Fruit fly (Drosophila melanogaster) whole organism, embryonic: ENCODE measurements around the gene Tpr2.
A peak's percentile ranks its signal among the peaks of the same experiment; 100 is the strongest.

Source experiments
- Abd-B ChIP-seq: fragments of 200-800 bp; sonication (Bioruptor generic); optimal IDR thresholded peaks from 2 replicates; lab custom pipeline; 2018; ENCODE audit warnings: missing biosample characterization, mild to moderate bottlenecking, missing genetic modification characterization, moderate library complexity
- Atf-2 ChIP-seq: fragments of 200-800 bp; sonication (Bioruptor generic); optimal IDR thresholded peaks from 2 replicates; lab custom pipeline; 2016; ENCODE audit warnings: missing biosample characterization, missing genetic modification characterization
- Awh ChIP-seq: fragments of 200-800 bp; sonication (Bioruptor generic); IDR thresholded peaks from 2 replicates; pipeline ENCODE4, ENCODE4 v1.3.6; 2022; ENCODE audit warnings: missing biosample characterization, missing genetic modification characterization
- CG10565 ChIP-seq: fragments of 200-800 bp; sonication (Bioruptor generic); optimal IDR thresholded peaks from 3 replicates; lab custom pipeline; 2016; ENCODE audit warnings: missing biosample characterization, mild to moderate bottlenecking, missing genetic modification characterization
- CG11695 ChIP-seq: fragments of 200-800 bp; sonication (Bioruptor generic); IDR thresholded peaks from 3 replicates; pipeline ENCODE4 v1.3.6; 2022; ENCODE audit warnings: missing biosample characterization, missing genetic modification characterization
- CG12104 ChIP-seq: fragments of 200-800 bp; sonication (Bioruptor generic); optimal IDR thresholded peaks from 3 replicates; lab custom pipeline; 2016; ENCODE audit warnings: missing biosample characterization, missing genetic modification characterization
- CG12236 ChIP-seq: fragments of 200-800 bp; sonication (Bioruptor generic); optimal IDR thresholded peaks from 2 replicates; lab custom pipeline; 2016; ENCODE audit warnings: missing biosample characterization, missing genetic modification characterization
- CG12659 ChIP-seq: fragments of 200-800 bp; sonication (Bioruptor generic); optimal IDR thresholded peaks from 3 replicates; lab custom pipeline; 2017; ENCODE audit warnings: mild to moderate bottlenecking, missing biosample characterization, missing genetic modification reagents, missing genetic modification characterization
- CG12942 ChIP-seq: fragments of 200-800 bp; sonication (Bioruptor generic); optimal IDR thresholded peaks from 3 replicates; lab custom pipeline; 2016; ENCODE audit warnings: missing biosample characterization, missing genetic modification characterization
- CG1529 ChIP-seq: fragments of 200-800 bp; sonication (Bioruptor generic); optimal IDR thresholded peaks from 3 replicates; lab custom pipeline; 2018; ENCODE audit warnings: missing biosample characterization, missing genetic modification characterization
- CG15479 ChIP-seq: fragments of 200-800 bp; sonication (Bioruptor generic); optimal IDR thresholded peaks from 3 replicates; lab custom pipeline; 2019; ENCODE audit warnings: missing biosample characterization, mild to moderate bottlenecking, missing genetic modification characterization, moderate library complexity
- CG17361 ChIP-seq: fragments of 200-800 bp; sonication (Bioruptor generic); IDR thresholded peaks from 3 replicates; pipeline ENCODE4 v1.3.6; 2022; ENCODE audit warnings: missing biosample characterization, missing genetic modification characterization
- CG17568 ChIP-seq: fragments of 200-800 bp; sonication (Bioruptor generic); optimal IDR thresholded peaks from 2 replicates; lab custom pipeline; 2018; ENCODE audit warnings: missing biosample characterization, mild to moderate bottlenecking, missing genetic modification characterization, moderate library complexity
- CG17802 ChIP-seq: fragments of 200-800 bp; sonication (Bioruptor generic); optimal IDR thresholded peaks from 2 replicates; lab custom pipeline; 2018; ENCODE audit warnings: missing biosample characterization, mild to moderate bottlenecking, missing genetic modification characterization, moderate library complexity
- CG17829 ChIP-seq: fragments of 200-800 bp; optimal IDR thresholded peaks from 2 replicates; lab custom pipeline; 2019; ENCODE audit warnings: missing biosample characterization, mild to moderate bottlenecking, missing genetic modification characterization, moderate library complexity
- CG18262 ChIP-seq: fragments of 200-800 bp; optimal IDR thresholded peaks from 3 replicates; lab custom pipeline; 2019; ENCODE audit warnings: missing biosample characterization, mild to moderate bottlenecking, missing genetic modification characterization, moderate library complexity
- CG2202 ChIP-seq: fragments of 200-800 bp; sonication (Bioruptor generic); optimal IDR thresholded peaks from 2 replicates; lab custom pipeline; 2018; ENCODE audit warnings: missing biosample characterization, mild to moderate bottlenecking, missing genetic modification characterization
- CG2678 ChIP-seq: fragments of 200-800 bp; sonication (Bioruptor generic); optimal IDR thresholded peaks from 3 replicates; lab custom pipeline; 2019; ENCODE audit warnings: missing biosample characterization, mild to moderate bottlenecking, missing genetic modification characterization, moderate library complexity
- CG2875 ChIP-seq: fragments of 200-800 bp; sonication (Bioruptor generic); optimal IDR thresholded peaks from 2 replicates; lab custom pipeline; 2017; ENCODE audit warnings: missing biosample characterization, mild to moderate bottlenecking, missing genetic modification characterization, missing genetic modification reagents
- CG32772 ChIP-seq: fragments of 200-800 bp; sonication (Bioruptor generic); IDR thresholded peaks from 2 replicates; pipeline ENCODE4 v1.3.6; 2022; ENCODE audit warnings: missing biosample characterization, missing genetic modification characterization
- CG4707 ChIP-seq: fragments of 200-800 bp; sonication (Bioruptor generic); optimal IDR thresholded peaks from 2 replicates; lab custom pipeline; 2018; ENCODE audit warnings: missing biosample characterization, mild to moderate bottlenecking, missing genetic modification characterization, moderate library complexity
- CG6683 ChIP-seq: fragments of 200-800 bp; sonication (Bioruptor generic); optimal IDR thresholded peaks from 2 replicates; lab custom pipeline; 2017; ENCODE audit warnings: missing biosample characterization, mild to moderate bottlenecking, missing genetic modification characterization, missing genetic modification reagents
- CG6689 ChIP-seq: fragments of 200-800 bp; sonication (Bioruptor generic); IDR thresholded peaks from 2 replicates; pipeline ENCODE4 v1.3.6; 2022; ENCODE audit warnings: missing biosample characterization, missing genetic modification characterization
- CG6813 ChIP-seq: fragments of 200-800 bp; sonication (Bioruptor generic); optimal IDR thresholded peaks from 2 replicates; lab custom pipeline; 2017; ENCODE audit warnings: missing biosample characterization, missing genetic modification characterization, mild to moderate bottlenecking, moderate library complexity, missing genetic modification reagents
- CG7987 ChIP-seq: fragments of 200-800 bp; sonication (Bioruptor generic); optimal IDR thresholded peaks from 2 replicates; lab custom pipeline; 2018; ENCODE audit warnings: missing biosample characterization, mild to moderate bottlenecking, missing genetic modification characterization, moderate library complexity
- CG8924 ChIP-seq: fragments of 200-800 bp; optimal IDR thresholded peaks from 3 replicates; lab custom pipeline; 2019; ENCODE audit warnings: missing biosample characterization, mild to moderate bottlenecking, missing genetic modification characterization, moderate library complexity
- CG9609 ChIP-seq: fragments of 200-800 bp; sonication (Bioruptor generic); optimal IDR thresholded peaks from 3 replicates; lab custom pipeline; 2016; ENCODE audit warnings: missing biosample characterization, missing genetic modification characterization
- Camta ChIP-seq: fragments of 200-800 bp; sonication (Bioruptor generic); optimal IDR thresholded peaks from 2 replicates; lab custom pipeline; 2016; ENCODE audit warnings: missing biosample characterization, missing genetic modification characterization
- CkIIα-i1 ChIP-seq: fragments of 200-800 bp; sonication (Bioruptor generic); IDR thresholded peaks from 2 replicates; pipeline ENCODE4 v1.3.6; 2022; ENCODE audit warnings: missing biosample characterization, missing genetic modification characterization
- D19B ChIP-seq: fragments of 200-800 bp; sonication (Bioruptor generic); optimal IDR thresholded peaks from 2 replicates; lab custom pipeline; 2017; ENCODE audit warnings: missing biosample characterization, mild to moderate bottlenecking, missing genetic modification characterization
- Dfd ChIP-seq, 2 experiments: fragments of >200 bp; optimal IDR thresholded peaks; 2 replicates each; lab custom pipeline; 2017; ENCODE audit warnings: missing biosample characterization in 2 of 2, missing genetic modification characterization in 2 of 2
- Fer1 ChIP-seq: fragments of 200-800 bp; sonication (Bioruptor generic); optimal IDR thresholded peaks from 2 replicates; lab custom pipeline; 2017; ENCODE audit warnings: missing biosample characterization, mild to moderate bottlenecking, missing genetic modification characterization
- HLHmδ ChIP-seq: fragments of 200-800 bp; sonication (Bioruptor generic); optimal IDR thresholded peaks from 2 replicates; lab custom pipeline; 2018; ENCODE audit warnings: missing biosample characterization, mild to moderate bottlenecking, missing genetic modification characterization, moderate library complexity
- Kr ChIP-seq: fragments of 200-800 bp; sonication (Bioruptor generic); optimal IDR thresholded peaks from 2 replicates; lab custom pipeline; 2017; ENCODE audit warnings: missing biosample characterization, mild to moderate bottlenecking, missing genetic modification characterization
- Lhr ChIP-seq: fragments of 200-800 bp; sonication (Bioruptor generic); optimal IDR thresholded peaks from 3 replicates; lab custom pipeline; 2017; ENCODE audit warnings: mild to moderate bottlenecking, missing biosample characterization, missing genetic modification reagents, missing genetic modification characterization
- Med ChIP-seq: fragments of 200-800 bp; sonication (Bioruptor generic); peaks from one replicate; lab custom pipeline; 2016; ENCODE audit warnings: missing biosample characterization, missing genetic modification characterization, mild to moderate bottlenecking, inconsistent platforms, moderate library complexity
- NfI ChIP-seq: fragments of 200-800 bp; sonication (Bioruptor generic); optimal IDR thresholded peaks from 3 replicates; lab custom pipeline; 2018; ENCODE audit warnings: missing biosample characterization, mild to moderate bottlenecking, missing genetic modification characterization, moderate library complexity
- Oli ChIP-seq: fragments of 200-800 bp; sonication (Bioruptor generic); optimal IDR thresholded peaks from 2 replicates; lab custom pipeline; 2018; ENCODE audit warnings: missing biosample characterization, mild to moderate bottlenecking, missing genetic modification characterization, moderate library complexity
- Ptx1 ChIP-seq: fragments of 200-800 bp; sonication (Bioruptor generic); IDR thresholded peaks from 2 replicates; pipeline ENCODE4 v1.3.6; 2022; ENCODE audit warnings: missing biosample characterization, missing genetic modification characterization
- ara ChIP-seq: fragments of 200-800 bp; sonication (Bioruptor generic); IDR thresholded peaks from 2 replicates; pipeline ENCODE4 v1.3.6; 2022; ENCODE audit warnings: missing biosample characterization, missing genetic modification characterization
- ci ChIP-seq: fragments of 200-800 bp; sonication (Bioruptor generic); IDR thresholded peaks from 3 replicates; pipeline ENCODE4 v1.3.6; 2022; ENCODE audit warnings: missing biosample characterization, missing genetic modification characterization
- crc ChIP-seq: fragments of 200-800 bp; sonication (Bioruptor generic); optimal IDR thresholded peaks from 2 replicates; lab custom pipeline; 2016; ENCODE audit warnings: missing biosample characterization, missing genetic modification characterization
- dan ChIP-seq: fragments of 200-800 bp; sonication (Bioruptor generic); IDR thresholded peaks from 2 replicates; pipeline ENCODE4 v1.3.6; 2022; ENCODE audit warnings: missing biosample characterization, missing genetic modification characterization
- danr ChIP-seq: fragments of 200-800 bp; sonication (Bioruptor generic); IDR thresholded peaks from 2 replicates; pipeline ENCODE4 v1.3.6; 2022; ENCODE audit warnings: missing biosample characterization, missing genetic modification characterization
- dmrt99B ChIP-seq: fragments of 200-800 bp; sonication (Bioruptor generic); optimal IDR thresholded peaks from 2 replicates; lab custom pipeline; 2018; ENCODE audit warnings: missing biosample characterization, mild to moderate bottlenecking, missing genetic modification characterization, moderate library complexity
- fd64A ChIP-seq: fragments of 200-800 bp; sonication (Bioruptor generic); optimal IDR thresholded peaks from 3 replicates; lab custom pipeline; 2018; ENCODE audit warnings: missing biosample characterization, mild to moderate bottlenecking, missing genetic modification characterization
- kay ChIP-seq: fragments of 200-800 bp; sonication (Bioruptor generic); optimal IDR thresholded peaks from 2 replicates; lab custom pipeline; 2016; ENCODE audit warnings: missing biosample characterization, missing genetic modification characterization
- lab ChIP-seq: fragments of 200-800 bp; sonication (Bioruptor generic); optimal IDR thresholded peaks from 3 replicates; lab custom pipeline; 2017; ENCODE audit warnings: missing biosample characterization, missing genetic modification characterization, mild to moderate bottlenecking, moderate library complexity, missing genetic modification reagents
- lola ChIP-seq, 3 experiments: fragments of >200 bp in 2 of 3; fragments of 200-800 bp in 1 of 3; sonication (Bioruptor generic) in 1 of 3; optimal IDR thresholded peaks; 2 replicates each; lab custom pipeline; 2017 to 2019; ENCODE audit warnings: missing biosample characterization in 3 of 3, missing genetic modification characterization in 3 of 3, mild to moderate bottlenecking in 1 of 3, moderate library complexity in 1 of 3
- salm ChIP-seq: fragments of 200-800 bp; sonication (Bioruptor generic); optimal IDR thresholded peaks from 2 replicates; lab custom pipeline; 2018; ENCODE audit warnings: missing biosample characterization, mild to moderate bottlenecking, missing genetic modification characterization

Gene Tpr2

dm6 chr2L:16476517-16476916 is 14.8 kb upstream of the Tpr2 start (continued):
- TF ChIP-seq CG7987 (GFP tag; lab: Kevin White, UChicago) (peak; percentile 2), CG17829 (tag; lab: Kevin White, UChicago) (no peak), fd64A (peak; percentile 26), HLHmδ (GFP tag; lab: Kevin White, UChicago) (no peak), lola (GFP tag; optimal IDR thresholded peaks at IDR 0.05; lab: Kevin White, UChicago) (peak in 1 of 3 experiments; percentile 58), CG2678 (peak; percentile 56), CG17802 (no peak), Kr (GFP tag; lab: Kevin White, UChicago) (peak; percentile 33), CG9609 (GFP tag; lab: Kevin White, UChicago) (no peak), CG6813 (peak; percentile 58), CG12659 (peak; percentile 14), Camta (GFP tag; lab: Kevin White, UChicago) (peak; percentile 31), CG6689 (no peak), Abd-B (GFP tag; lab: Kevin White, UChicago) (no peak), CG10565 (GFP tag; lab: Kevin White, UChicago) (no peak), Awh (GFP tag; lab: Robert Waterston, UW) (0 out of 2 replicates have a peak, but pooled peaks have one; percentile 12), Oli (tag; lab: Kevin White, UChicago) (peak; percentile 12), CG8924 (peak; percentile 45), danr (GFP tag; lab: Robert Waterston, UW) (no peak), CG2875 (GFP tag; lab: Kevin White, UChicago) (peak; percentile 29), Dfd (GFP tag; optimal IDR thresholded peaks at IDR 0.05; lab: Kevin White, UChicago) (no peak), CG32772 (no peak), CG12942 (GFP tag; lab: Kevin White, UChicago) (peak; percentile 41), Atf-2 (GFP tag; lab: Kevin White, UChicago) (no peak), Ptx1 (no peak), Med (GFP tag; lab: Kevin White, UChicago) (peak; percentile 85), CkIIα-i1 (GFP tag; lab: Robert Waterston, UW) (no peak), crc (GFP tag; lab: Kevin White, UChicago) (no peak), lab (GFP tag; lab: Kevin White, UChicago) (peak; percentile 29), CG12236 (GFP tag; lab: Kevin White, UChicago) (peak; percentile 18), CG17361 (GFP tag; lab: Robert Waterston, UW) (peak; percentile 63; the same call in 2 of the 3 replicates), CG18262 (tag; lab: Kevin White, UChicago) (peak; percentile 44), salm (tag; lab: Kevin White, UChicago) (peak; percentile 2), dan (GFP tag; lab: Robert Waterston, UW) (no peak), ci (GFP tag; lab: Robert Waterston, UW) (peak; percentile 57; the same call in 1 of the 3 replicates), Fer1 (GFP tag; lab: Kevin White, UChicago) (no peak), CG6683 (GFP tag; lab: Kevin White, UChicago) (no peak), dmrt99B (peak; percentile 32), CG15479 (GFP tag; lab: Kevin White, UChicago) (peak; percentile 26), kay (GFP tag; lab: Kevin White, UChicago) (no peak), CG1529 (GFP tag; lab: Kevin White, UChicago) (peak; percentile 16), D19B (GFP tag; lab: Kevin White, UChicago) (no peak), CG17568 (peak; percentile 53), NfI (peak; percentile 2), ara (GFP tag; lab: Robert Waterston, UW) (peak; percentile 18; the same call in 1 of the 2 replicates), CG2202 (peak; percentile 70), CG4707 (GFP tag; lab: Kevin White, UChicago) (peak; percentile 24), CG12104 (GFP tag; lab: Kevin White, UChicago) (peak; percentile 31), CG11695 (GFP tag; lab: Robert Waterston, UW) (no peak), Lhr (GFP tag; lab: Kevin White, UChicago) (peak; percentile 49)
